Fruit fly (Drosophila melanogaster) Kc167 (cell line): ENCODE results near the gene kz.

Experiments used
- Myc ChIP-seq: fragments of >200 bp; optimal IDR thresholded peaks from 2 replicates; lab custom pipeline; 2017; ENCODE audit warnings: missing external identifiers
- Sin3A ChIP-seq: fragments of >200 bp; optimal IDR thresholded peaks from 2 replicates; lab custom pipeline; 2018; ENCODE audit warnings: missing external identifiers
- h ChIP-seq: fragments of >200 bp; optimal IDR thresholded peaks from 3 replicates; lab custom pipeline; 2018; ENCODE audit warnings: missing external identifiers
- psq ChIP-seq: fragments of >200 bp; optimal IDR thresholded peaks from 2 replicates; lab custom pipeline; 2017; ENCODE audit warnings: missing external identifiers
- ttk ChIP-seq: sonication (Bioruptor generic); optimal IDR thresholded peaks from 2 replicates; lab custom pipeline; 2017; ENCODE audit warnings: missing external identifiers

DNA sequence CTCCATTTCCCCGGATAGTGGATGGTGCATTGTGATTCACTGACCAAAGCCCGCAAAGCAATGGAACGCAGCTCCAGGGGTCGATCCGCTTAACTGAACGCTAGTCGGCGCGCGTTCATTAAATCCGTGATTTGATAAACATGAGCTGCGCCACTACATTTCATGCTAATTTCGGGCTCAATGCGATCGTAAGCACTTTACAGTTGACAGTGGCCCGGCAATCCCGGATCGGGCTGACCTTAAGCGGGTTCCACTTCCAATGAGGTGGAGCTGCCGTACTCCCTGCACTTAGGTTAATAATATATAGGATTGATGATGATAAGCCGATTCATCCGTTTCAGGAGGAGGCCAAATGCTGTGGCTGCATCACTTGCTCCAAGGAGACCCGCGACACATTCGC is 38.1 kb downstream of the kz start, which contains the start of gene FarO:
- no peak for TF ChIP-seq psq (lab: Kevin White, UChicago)
- TF ChIP-seq h (lab: Kevin White, UChicago) = no peak
- TF ChIP-seq Sin3A (lab: Kevin White, UChicago) = no peak
- TF ChIP-seq Myc (lab: Kevin White, UChicago) = no peak
- TF ChIP-seq ttk (lab: Kevin White, UChicago) = no peak
